Worm (Caenorhabditis elegans): ENCODE data around the gene str-71.

ce11 chrV:15448408-15448807 is 10.6 kb downstream of the str-71 start, which contains the start of gene T26H5.4:
- TF ChIP-seq lsy-2 (tag; optimal IDR thresholded peaks at IDR 0.05) (no peak), jun-1 (tag; optimal IDR thresholded peaks at IDR 0.05) (no peak), skn-1 (tag; optimal IDR thresholded peaks at IDR 0.05) (no peak), nhr-11 (tag; optimal IDR thresholded peaks at IDR 0.05) (no peak), gei-8 (GFP tag; optimal IDR thresholded peaks at IDR 0.05) (no peak), nhr-25 (tag; optimal IDR thresholded peaks at IDR 0.05; ENCODE audit: borderline replicate concordance, insufficient read depth) (no peak), fos-1 (tag; optimal IDR thresholded peaks at IDR 0.05) (no peak), zag-1 (tag; optimal IDR thresholded peaks at IDR 0.05) (no peak)
